Worm (Caenorhabditis elegans): ENCODE data around the gene nhr-221.
"Not testable (repeated sequence)": the region's sequence is repeated elsewhere in the genome, so short reads cannot be mapped to it uniquely, and the experiment has no call there.

Gene nhr-221

DNA sequence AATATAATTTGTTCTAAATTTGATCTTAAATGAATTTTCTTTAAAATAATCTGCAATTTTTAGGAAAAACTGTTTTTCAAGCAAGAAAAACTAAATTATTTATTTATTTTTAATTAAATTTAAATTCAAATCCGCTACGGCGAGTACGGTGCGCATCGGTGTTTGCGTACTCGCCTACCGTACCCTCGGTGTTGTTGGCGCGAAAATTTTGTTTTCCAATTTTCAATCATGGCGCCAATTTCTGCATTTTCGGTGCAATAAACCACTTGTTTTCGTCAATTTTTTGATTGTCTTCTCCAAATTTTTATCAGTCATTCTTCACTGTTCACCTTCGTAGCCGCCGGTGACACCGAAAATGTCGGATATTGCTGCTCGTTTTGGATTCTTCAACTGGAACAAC is 43.7 kb upstream of the nhr-221 start, which contains the start of gene pygl-1:
Gene pygl-1, plus strand, starts transcription at position 211 of the 400 bp plus-strand sequence.
- TF ChIP-seq ceh-13 (GFP tag; optimal IDR thresholded peaks at IDR 0.05) (no peak), ets-7 (tag; optimal IDR thresholded peaks at IDR 0.05) (no peak), pes-1 (GFP tag; IDR thresholded peaks at IDR 0.05) (no peak), F13C5.2 (tag; optimal IDR thresholded peaks at IDR 0.05) (no peak), scrt-1 (GFP tag; IDR thresholded peaks at IDR 0.05) (no peak), hmg-4 (GFP tag; optimal IDR thresholded peaks at IDR 0.05) (no peak), B0310.2 (tag; optimal IDR thresholded peaks at IDR 0.05) (no peak), ceh-36 (tag; optimal IDR thresholded peaks at IDR 0.05) (no peak), flt-1 (GFP tag; IDR thresholded peaks at IDR 0.05) (no peak), hmbx-1 (tag; optimal IDR thresholded peaks at IDR 0.05) (no peak), sea-1 (GFP tag; conservative IDR thresholded peaks at IDR 0.05) (no peak), aly-1 (tag; optimal IDR thresholded peaks at IDR 0.05) (no peak)

DNA sequence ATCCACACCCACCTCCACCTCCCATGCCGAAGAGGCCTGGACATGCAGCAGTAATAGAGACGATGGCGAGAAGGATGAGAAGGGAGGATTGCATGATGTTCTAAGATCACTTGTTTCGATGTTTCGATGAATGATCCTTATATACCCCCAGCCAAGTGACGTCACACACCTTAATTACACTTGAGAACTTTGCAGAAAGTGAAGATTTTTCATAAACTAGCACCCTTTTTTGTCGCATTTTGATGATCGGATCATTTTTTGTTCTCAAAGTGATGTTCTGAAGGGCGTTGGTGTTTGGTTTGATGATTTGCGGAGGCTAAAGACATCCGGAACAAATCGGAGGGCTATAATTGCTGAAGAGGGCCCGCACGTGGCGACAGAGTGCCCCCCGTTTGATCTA is 40.6 kb upstream of the nhr-221 start, which contains the start of gene grl-27:
Gene grl-27, minus strand, starts transcription at position 101 of the 400 bp plus-strand sequence.
- no peak for TF ChIP-seq sea-1 (GFP tag; conservative IDR thresholded peaks at IDR 0.05)
- no peak for TF ChIP-seq ets-7 (tag; optimal IDR thresholded peaks at IDR 0.05)

DNA sequence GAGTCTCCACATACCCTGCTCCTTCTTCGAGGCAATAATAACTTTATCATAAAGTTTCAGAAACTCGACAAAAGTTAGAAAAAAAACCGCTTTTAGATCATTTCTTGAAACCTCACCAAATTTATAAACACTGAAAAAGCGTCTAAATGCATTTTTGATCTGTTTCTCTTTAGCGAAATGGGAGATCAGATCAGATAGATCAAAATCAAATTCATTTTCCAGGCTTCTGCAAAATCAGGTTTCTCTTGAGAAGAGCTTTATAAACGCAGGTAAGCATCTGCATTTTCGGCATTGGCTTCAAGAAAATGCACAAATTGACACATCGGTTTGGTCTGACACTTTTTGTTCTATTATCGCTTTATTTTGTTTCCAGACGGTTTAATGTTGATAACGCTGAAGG is 37.2 kb upstream of the nhr-221 start, which contains the start of gene F40C5.1:
Gene F40C5.1, plus strand, starts transcription at position 301 of the 400 bp plus-strand sequence.
- TF ChIP-seq ama-1 (optimal IDR thresholded peaks at IDR 0.05); scrt-1 (GFP tag; IDR thresholded peaks at IDR 0.05); ceh-36 (tag; optimal IDR thresholded peaks at IDR 0.05): not testable (repeated sequence)

DNA sequence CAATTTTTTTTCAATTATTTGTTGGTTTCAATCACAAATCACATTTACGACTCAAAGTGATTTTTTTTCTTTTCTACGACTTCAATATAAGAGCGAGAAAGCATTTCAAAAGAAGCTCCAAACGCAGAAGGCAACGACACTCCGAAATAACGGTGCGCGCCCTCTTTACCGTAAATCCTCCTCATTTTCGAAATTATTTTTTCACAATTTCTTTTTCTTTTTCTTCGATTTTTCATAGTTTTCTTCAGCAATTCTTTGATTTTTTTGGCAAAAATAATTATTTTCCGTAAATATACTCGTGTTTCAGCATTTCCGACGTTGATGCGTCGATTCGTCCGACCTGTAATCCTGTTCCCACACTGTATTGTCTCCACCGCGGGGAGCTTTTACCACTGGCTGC is 35.5 kb upstream of the nhr-221 start, which contains the start of gene F40C5.2:
Gene F40C5.2, plus strand, starts transcription at position 301 of the 400 bp plus-strand sequence.
- not testable (repeated sequence) for TF ChIP-seq sea-1 (GFP tag; conservative IDR thresholded peaks at IDR 0.05); pes-1 (GFP tag; IDR thresholded peaks at IDR 0.05); scrt-1 (GFP tag; IDR thresholded peaks at IDR 0.05)

DNA sequence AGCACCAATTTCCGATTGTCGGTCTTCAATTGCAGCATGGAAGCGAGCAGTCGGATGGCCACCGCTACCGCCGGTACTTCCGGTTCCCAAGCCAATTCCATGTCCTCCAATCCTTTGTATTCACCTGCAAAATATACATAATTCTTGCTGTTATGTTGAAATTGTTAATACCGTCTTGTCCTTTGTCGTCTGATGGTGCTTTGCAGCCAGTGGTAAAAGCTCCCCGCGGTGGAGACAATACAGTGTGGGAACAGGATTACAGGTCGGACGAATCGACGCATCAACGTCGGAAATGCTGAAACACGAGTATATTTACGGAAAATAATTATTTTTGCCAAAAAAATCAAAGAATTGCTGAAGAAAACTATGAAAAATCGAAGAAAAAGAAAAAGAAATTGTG is 29.2 kb upstream of the nhr-221 start, which contains the start of gene T24A6.17:
Gene T24A6.17, minus strand, starts transcription at position 101 of the 400 bp plus-strand sequence.
- TF ChIP-seq B0310.2 (tag; optimal IDR thresholded peaks at IDR 0.05); ama-1 (optimal IDR thresholded peaks at IDR 0.05); pes-1 (GFP tag; IDR thresholded peaks at IDR 0.05): not testable (repeated sequence)

DNA sequence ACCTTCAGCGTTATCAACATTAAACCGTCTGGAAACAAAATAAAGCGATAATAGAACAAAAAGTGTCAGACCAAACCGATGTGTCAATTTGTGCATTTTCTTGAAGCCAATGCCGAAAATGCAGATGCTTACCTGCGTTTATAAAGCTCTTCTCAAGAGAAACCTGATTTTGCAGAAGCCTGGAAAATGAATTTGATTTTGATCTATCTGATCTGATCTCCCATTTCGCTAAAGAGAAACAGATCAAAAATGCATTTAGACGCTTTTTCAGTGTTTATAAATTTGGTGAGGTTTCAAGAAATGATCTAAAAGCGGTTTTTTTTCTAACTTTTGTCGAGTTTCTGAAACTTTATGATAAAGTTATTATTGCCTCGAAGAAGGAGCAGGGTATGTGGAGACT is 27.7 kb upstream of the nhr-221 start, which contains the start of gene T24A6.16:
Gene T24A6.16, minus strand, starts transcription at position 101 of the 400 bp plus-strand sequence.
- TF ChIP-seq tra-4 (tag; optimal IDR thresholded peaks at IDR 0.05); tbx-11 (GFP tag; IDR thresholded peaks at IDR 0.05); B0310.2 (tag; optimal IDR thresholded peaks at IDR 0.05): not testable (repeated sequence)

DNA sequence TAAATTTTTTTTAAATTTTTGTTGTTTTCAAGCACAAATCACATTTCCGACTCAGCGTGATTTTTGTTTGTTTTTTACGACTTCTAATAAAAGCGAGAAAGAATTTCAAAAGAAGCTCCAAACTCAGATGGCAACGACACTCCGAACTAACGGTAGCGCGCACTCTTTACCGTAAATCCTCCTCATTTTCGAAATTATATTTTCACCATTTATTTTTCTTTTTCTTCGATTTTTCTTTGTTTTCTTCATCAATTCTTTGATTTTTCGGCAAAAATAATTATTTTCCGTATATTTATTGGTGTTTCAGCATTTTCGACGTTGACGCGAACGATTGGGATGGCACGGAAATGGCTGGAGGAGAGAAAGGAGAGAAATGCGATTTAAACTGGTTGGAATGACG is 23.6 kb upstream of the nhr-221 start, which contains the start of gene T24A6.1:
Gene T24A6.1, plus strand, starts transcription at position 301 of the 400 bp plus-strand sequence.
- not testable (repeated sequence) for TF ChIP-seq hmg-4 (GFP tag; optimal IDR thresholded peaks at IDR 0.05); hnd-1 (tag; optimal IDR thresholded peaks at IDR 0.05); F13C5.2 (tag; optimal IDR thresholded peaks at IDR 0.05)

DNA sequence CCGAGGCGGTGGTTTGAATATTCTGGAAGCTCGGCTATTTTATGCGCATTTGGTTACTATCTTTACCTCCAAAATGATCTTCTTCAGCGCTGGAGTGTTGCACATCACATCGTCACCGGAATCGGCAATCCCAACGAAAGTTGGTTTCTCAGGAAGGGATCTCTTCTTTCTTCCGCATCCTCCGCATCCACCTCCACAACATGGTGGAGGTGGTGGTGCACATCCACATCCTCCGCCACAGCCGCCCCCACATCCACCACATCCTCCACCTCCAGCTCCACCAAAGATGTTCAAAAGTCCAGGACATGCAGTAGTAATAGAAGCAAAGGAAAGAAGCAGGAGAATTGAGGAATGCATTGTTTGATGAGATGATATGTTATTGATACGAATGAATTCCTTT is 22.3 kb upstream of the nhr-221 start, which contains the start of gene grl-31:
Gene grl-31, minus strand, starts transcription at position 357 of the 400 bp plus-strand sequence.
- no peak for TF ChIP-seq ama-1 (optimal IDR thresholded peaks at IDR 0.05)
- no peak for TF ChIP-seq ceh-13 (GFP tag; optimal IDR thresholded peaks at IDR 0.05)
- TF ChIP-seq tbx-37 (GFP tag; conservative IDR thresholded peaks at IDR 0.05): no peak
- no peak for TF ChIP-seq sea-1 (GFP tag; conservative IDR thresholded peaks at IDR 0.05)
- TF ChIP-seq hnd-1 (tag; optimal IDR thresholded peaks at IDR 0.05): no peak
- TF ChIP-seq pes-1 (GFP tag; IDR thresholded peaks at IDR 0.05): no peak
- no peak for TF ChIP-seq ets-7 (tag; optimal IDR thresholded peaks at IDR 0.05)
- TF ChIP-seq tra-4 (tag; optimal IDR thresholded peaks at IDR 0.05): no peak
- TF ChIP-seq B0310.2 (tag; optimal IDR thresholded peaks at IDR 0.05): no peak
- no peak for TF ChIP-seq flt-1 (GFP tag; IDR thresholded peaks at IDR 0.05)
- no peak for TF ChIP-seq scrt-1 (GFP tag; IDR thresholded peaks at IDR 0.05)
- TF ChIP-seq tbx-11 (GFP tag; IDR thresholded peaks at IDR 0.05): no peak
- no peak for TF ChIP-seq hmg-4 (GFP tag; optimal IDR thresholded peaks at IDR 0.05)
- no peak for TF ChIP-seq aly-1 (tag; optimal IDR thresholded peaks at IDR 0.05)
- no peak for TF ChIP-seq F13C5.2 (tag; optimal IDR thresholded peaks at IDR 0.05)
- no peak for TF ChIP-seq hmbx-1 (tag; optimal IDR thresholded peaks at IDR 0.05)
- no peak for TF ChIP-seq ceh-36 (tag; optimal IDR thresholded peaks at IDR 0.05)

DNA sequence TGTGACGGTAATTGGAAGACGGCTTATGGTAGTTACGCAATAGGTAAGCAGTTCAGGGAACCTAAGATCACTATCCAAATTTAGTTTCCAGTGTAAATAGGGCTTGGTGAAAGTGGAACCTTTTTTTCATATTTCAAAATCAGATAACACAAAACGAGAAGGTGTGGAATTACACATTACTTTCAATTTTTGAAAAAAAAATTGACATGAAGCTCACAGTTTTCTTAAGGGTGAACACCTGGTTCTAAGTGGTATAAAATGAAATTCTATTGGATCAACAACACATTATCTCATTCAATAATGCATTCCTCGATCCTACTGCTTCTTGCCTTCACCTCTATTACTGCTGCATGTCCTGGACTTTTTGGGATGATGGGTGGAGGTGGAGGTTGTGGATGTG is 20.8 kb upstream of the nhr-221 start, which contains the start of gene grl-30:
Gene grl-30, plus strand, starts transcription at position 301 of the 400 bp plus-strand sequence.
- TF ChIP-seq hmg-4 (GFP tag; optimal IDR thresholded peaks at IDR 0.05) (no peak), tbx-37 (GFP tag; conservative IDR thresholded peaks at IDR 0.05) (no peak), tra-4 (tag; optimal IDR thresholded peaks at IDR 0.05) (no peak), aly-1 (tag; optimal IDR thresholded peaks at IDR 0.05) (no peak), hmbx-1 (tag; optimal IDR thresholded peaks at IDR 0.05) (no peak), F13C5.2 (tag; optimal IDR thresholded peaks at IDR 0.05) (no peak), sea-1 (GFP tag; conservative IDR thresholded peaks at IDR 0.05) (no peak), flt-1 (GFP tag; IDR thresholded peaks at IDR 0.05) (no peak), ama-1 (optimal IDR thresholded peaks at IDR 0.05) (no peak)

All from whole organism, early embryonic.